Worm (Caenorhabditis elegans): ENCODE data around the gene F56C3.3.

Gene F56C3.3

DNA sequence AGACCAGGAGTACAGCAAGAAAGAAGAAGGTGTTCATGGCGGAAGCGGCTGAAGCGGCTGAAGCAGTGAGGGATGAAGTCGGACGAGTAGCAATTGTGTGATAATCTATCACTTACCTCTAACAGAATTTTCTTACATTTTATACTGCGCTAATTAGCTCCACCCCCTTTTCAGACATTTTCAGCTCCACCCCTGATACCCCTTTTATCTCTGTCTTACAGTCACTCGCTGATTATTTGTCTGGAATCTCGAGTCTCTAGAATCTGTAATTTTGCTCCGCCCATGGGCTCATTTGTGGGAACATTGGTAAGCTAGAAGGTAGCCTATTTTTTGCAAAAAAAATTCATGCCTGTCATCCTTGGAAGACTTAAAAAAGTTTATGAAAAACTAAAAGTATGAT lies 13.9 kb downstream of the F56C3.3 start, which contains the start of gene ins-39:
TSS of gene ins-39 (minus strand) at position 101 of the 400 bp plus-strand sequence.
- TF ChIP-seq Y56A3A.18 (GFP tag; IDR thresholded peaks at IDR 0.05) (no peak), hmg-20 (GFP tag; IDR thresholded peaks at IDR 0.05) (no peak), nhr-27 (tag; optimal IDR thresholded peaks at IDR 0.05) (no peak), hsf-1 (GFP tag; IDR thresholded peaks at IDR 0.05) (no peak), die-1 (tag; optimal IDR thresholded peaks at IDR 0.05) (no peak), madf-6 (GFP tag; IDR thresholded peaks at IDR 0.05) (no peak), ceh-79 (tag; optimal IDR thresholded peaks at IDR 0.05) (no peak), attf-6 (GFP tag; IDR thresholded peaks at IDR 0.05) (no peak), Y79H2A.3 (GFP tag; conservative IDR thresholded peaks at IDR 0.05) (no peak), rpc-1 (optimal IDR thresholded peaks at IDR 0.05) (no peak), rpc-1 (tag; optimal IDR thresholded peaks at IDR 0.05) (no peak)

DNA sequence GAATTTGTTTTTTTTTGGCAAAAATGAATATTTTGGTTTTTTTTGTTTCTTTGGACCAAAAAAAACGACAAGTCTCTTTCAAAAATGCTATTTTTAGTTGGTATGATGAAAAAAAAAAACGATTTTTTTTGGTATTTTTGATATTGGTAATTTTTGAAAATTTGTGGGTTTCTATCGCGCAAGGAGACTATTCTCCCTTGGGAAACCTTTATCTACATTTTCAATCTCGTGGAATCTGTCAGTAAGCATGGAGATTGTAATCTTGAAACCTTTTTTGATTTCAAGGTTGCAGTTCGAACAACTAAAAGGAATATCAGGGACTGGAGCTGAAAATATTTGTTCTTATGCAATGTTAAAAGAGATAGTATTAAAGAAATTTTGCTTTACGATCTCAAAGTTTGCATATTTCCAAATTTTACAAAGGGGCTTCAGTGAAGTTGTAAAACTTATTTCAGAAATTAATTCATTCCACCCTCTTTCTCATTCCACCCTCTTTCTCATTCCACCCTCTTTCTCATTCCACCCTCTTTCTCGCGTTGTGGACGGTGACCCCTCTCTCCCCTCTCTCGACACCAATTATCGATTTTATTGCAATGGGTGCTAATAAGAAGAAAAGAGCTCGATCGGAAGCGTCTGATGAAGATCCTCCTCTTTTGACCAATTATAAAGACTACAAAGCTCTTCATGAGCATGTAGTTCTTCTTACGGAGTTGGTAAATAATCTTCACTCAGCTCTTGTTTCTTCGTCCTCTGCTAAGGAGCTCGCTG lies 19.1 kb downstream of the F56C3.3 start:
- TF ChIP-seq egrh-3 (GFP tag; IDR thresholded peaks at IDR 0.05) = no peak
- peak; percentile 67 for TF ChIP-seq lin-40 (tag; optimal IDR thresholded peaks at IDR 0.05)
- 0 out of 2 replicates have a peak, but pooled peaks have one; percentile 13 for TF ChIP-seq K11D2.4 (GFP tag; IDR thresholded peaks at IDR 0.05)
- TF ChIP-seq gei-17 (GFP tag; optimal IDR thresholded peaks at IDR 0.05) = peak; percentile 77
- TF ChIP-seq madf-10 (tag; optimal IDR thresholded peaks at IDR 0.05) = no peak
- TF ChIP-seq ZK185.1 (tag; optimal IDR thresholded peaks at IDR 0.05; ENCODE audit: poor library complexity, severe bottlenecking) = peak; percentile 29
- no peak for TF ChIP-seq ztf-22 (GFP tag; optimal IDR thresholded peaks at IDR 0.05)

DNA sequence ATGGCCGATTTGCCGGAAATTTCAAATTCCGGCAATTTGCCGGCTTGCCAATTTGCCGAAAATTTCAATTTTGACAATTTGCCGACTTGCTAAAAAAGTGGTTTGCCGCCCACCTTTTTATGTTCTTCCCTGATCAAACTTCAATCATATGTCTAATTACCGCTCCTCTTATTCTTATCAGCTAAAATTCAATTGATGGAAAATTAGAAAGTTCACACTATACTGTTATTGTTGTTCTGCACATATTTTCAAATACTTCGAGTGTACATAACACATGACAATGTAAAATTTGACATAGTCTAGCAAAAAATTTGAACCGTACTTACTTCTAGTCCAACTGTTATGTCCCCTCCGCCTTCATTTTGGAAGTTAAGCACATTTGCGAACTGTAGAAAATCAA lies 20.4 kb downstream of the F56C3.3 start:
- no peak for TF ChIP-seq tlf-1 (GFP tag; optimal IDR thresholded peaks at IDR 0.05)
- peak; percentile 52 for TF ChIP-seq nhr-80 (tag; optimal IDR thresholded peaks at IDR 0.05)

DNA sequence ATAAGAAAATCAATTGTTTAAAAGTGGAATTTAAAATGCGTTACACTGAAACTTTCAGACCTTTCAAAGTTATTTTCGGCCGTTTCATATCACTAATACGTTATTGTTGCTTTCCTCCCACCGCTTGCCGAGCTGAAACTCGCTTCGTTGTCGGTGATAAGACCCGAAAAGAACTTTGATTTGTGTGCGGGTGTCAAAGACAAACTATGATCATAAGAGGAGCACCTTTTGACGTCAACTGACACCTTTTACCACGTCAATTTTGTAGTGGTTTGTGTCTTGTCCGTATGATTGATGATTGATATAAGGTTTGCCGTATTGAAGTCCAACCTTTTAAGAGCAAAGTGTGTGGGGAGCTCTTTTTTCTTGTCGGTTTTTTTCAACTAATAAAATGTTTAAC lies 21.2 kb downstream of the F56C3.3 start, which contains the start of gene ttr-37:
TSS of gene ttr-37 (minus strand) at position 167 of the 400 bp plus-strand sequence.
- TF ChIP-seq lir-1 (GFP tag; conservative IDR thresholded peaks at IDR 0.05) (0 out of 2 replicates have a peak, but pooled peaks have one; percentile 21), hmg-1.2 (GFP tag; IDR thresholded peaks at IDR 0.05) (no peak), chd-7 (tag; optimal IDR thresholded peaks at IDR 0.05) (peak; percentile 53), nhr-80 (tag; optimal IDR thresholded peaks at IDR 0.05) (peak; percentile 83), sptf-2 (GFP tag; optimal IDR thresholded peaks at IDR 0.05) (no peak), efl-1 (GFP tag; optimal IDR thresholded peaks at IDR 0.05) (no peak), let-526 (GFP tag; IDR thresholded peaks at IDR 0.05) (0 out of 2 replicates have a peak, but pooled peaks have one; percentile 36), attf-6 (GFP tag; IDR thresholded peaks at IDR 0.05) (no peak), nhr-120 (GFP tag; IDR thresholded peaks at IDR 0.05) (no peak), mxl-1 (tag; optimal IDR thresholded peaks at IDR 0.05) (no peak), ceh-100 (GFP tag; IDR thresholded peaks at IDR 0.05) (no peak), mel-28 (tag; optimal IDR thresholded peaks at IDR 0.05; ENCODE audit: borderline replicate concordance) (no peak), hrde-1 (tag; optimal IDR thresholded peaks at IDR 0.05; ENCODE audit: borderline replicate concordance) (no peak), B0019.2 (GFP tag; conservative IDR thresholded peaks at IDR 0.05) (no peak), hlh-12 (tag; optimal IDR thresholded peaks at IDR 0.05) (no peak), Y53F4B.3 (GFP tag; IDR thresholded peaks at IDR 0.05) (no peak), dox-1 (GFP tag; IDR thresholded peaks at IDR 0.05) (peak; percentile 32; the same call in 1 of the 2 replicates), Y95B8A.8 (GFP tag; IDR thresholded peaks at IDR 0.05) (0 out of 2 replicates have a peak, but pooled peaks have one; percentile 52), snpc-4 (GFP tag; optimal IDR thresholded peaks at IDR 0.05) (no peak), snpc-4 (tag; optimal IDR thresholded peaks at IDR 0.05) (no peak), let-607 (tag; optimal IDR thresholded peaks at IDR 0.05) (peak; percentile 57 to 72), ceh-27 (GFP tag; optimal IDR thresholded peaks at IDR 0.05) (no peak), lag-1 (GFP tag; IDR thresholded peaks at IDR 0.05) (no peak), tlf-1 (GFP tag; optimal IDR thresholded peaks at IDR 0.05) (peak; percentile 56), ztf-28 (GFP tag; IDR thresholded peaks at IDR 0.05) (no peak), pbrm-1 (GFP tag; IDR thresholded peaks at IDR 0.05) (no peak), hsf-1 (GFP tag; IDR thresholded peaks at IDR 0.05) (no peak)
